Worm (Caenorhabditis elegans) whole organism, mixed stage, embryonic: ENCODE measurements around the gene C10B5.1.

ENCODE experiments used
- blmp-1 ChIP-seq: fragments of 150-350 bp; optimal IDR thresholded peaks from 2 replicates; lab custom pipeline; 2014; ENCODE audit warnings: missing biosample characterization, missing genetic modification characterization
- nhr-12 ChIP-seq: fragments of 150-350 bp; optimal IDR thresholded peaks from 2 replicates; lab custom pipeline; 2014; ENCODE audit warnings: missing biosample characterization, missing genetic modification characterization
- nhr-28 ChIP-seq: fragments of 150-350 bp; optimal IDR thresholded peaks from 2 replicates; lab custom pipeline; 2014; ENCODE audit warnings: missing biosample characterization, missing genetic modification characterization
- sem-2 ChIP-seq: fragments of 200-800 bp; sonication (Bioruptor generic); optimal IDR thresholded peaks from 2 replicates; lab custom pipeline; 2018; ENCODE audit warnings: mild to moderate bottlenecking, missing genetic modification characterization, missing compliant biosample characterization
- sptf-1 ChIP-seq: sonication (generic microtip); optimal IDR thresholded peaks from 2 replicates; lab custom pipeline; 2017; ENCODE audit warnings: mild to moderate bottlenecking, missing genetic modification characterization, moderate library complexity, missing compliant biosample characterization
- unc-62 ChIP-seq: fragments of 150-350 bp; optimal IDR thresholded peaks from 2 replicates; lab custom pipeline; 2014; ENCODE audit warnings: missing biosample characterization, missing genetic modification reagents, missing genetic modification characterization
- ztf-11 ChIP-seq: fragments of 150-350 bp; optimal IDR thresholded peaks from 2 replicates; lab custom pipeline; 2014; ENCODE audit warnings: missing biosample characterization, missing genetic modification characterization

- TF ChIP-seq ztf-11 (tag; lab: Kevin White, UChicago) (no peak), sptf-1 (tag; lab: Kevin White, UChicago) (no peak), blmp-1 (tag; lab: Kevin White, UChicago) (no peak), nhr-12 (tag; lab: Kevin White, UChicago) (no peak), sem-2 (no peak), unc-62 (GFP tag; lab: Kevin White, UChicago) (no peak), nhr-28 (tag; lab: Kevin White, UChicago) (no peak)
These were observed 16.0 kb upstream of the C10B5.1 start, which contains the start of gene F25G6.8 for ce11 chrV:8565075-8565474.
